Worm (Caenorhabditis elegans) whole organism, mixed stage, embryonic: Measurements from ENCODE around the gene rpn-9.

Source experiments
- M03D4.4 ChIP-seq: sonication (generic microtip); optimal IDR thresholded peaks from 2 replicates; lab custom pipeline; 2017; ENCODE audit warnings: mild to moderate bottlenecking, missing genetic modification characterization, missing compliant biosample characterization
- bed-3 ChIP-seq: fragments of 200-800 bp; sonication (Bioruptor generic); optimal IDR thresholded peaks from 3 replicates; lab custom pipeline; 2018; ENCODE audit warnings: mild to moderate bottlenecking, missing genetic modification characterization, moderate library complexity, missing compliant biosample characterization
- blmp-1 ChIP-seq: fragments of 150-350 bp; optimal IDR thresholded peaks from 2 replicates; lab custom pipeline; 2014; ENCODE audit warnings: missing biosample characterization, missing genetic modification characterization
- ceh-39 ChIP-seq: fragments of 150-350 bp; optimal IDR thresholded peaks from 2 replicates; lab custom pipeline; 2014; ENCODE audit warnings: missing biosample characterization, missing genetic modification characterization
- ceh-43 ChIP-seq: fragments of 200-800 bp; sonication (Bioruptor generic); optimal IDR thresholded peaks from 2 replicates; lab custom pipeline; 2018; ENCODE audit warnings: mild to moderate bottlenecking, missing genetic modification characterization, moderate library complexity, missing compliant biosample characterization
- ceh-83 ChIP-seq: fragments of 200-800 bp; sonication (Bioruptor generic); optimal IDR thresholded peaks from 2 replicates; lab custom pipeline; 2018; ENCODE audit warnings: mild to moderate bottlenecking, missing genetic modification characterization, missing compliant biosample characterization
- ces-1 ChIP-seq: fragments of 150-350 bp; optimal IDR thresholded peaks from 2 replicates; lab custom pipeline; 2014; ENCODE audit warnings: missing biosample characterization, missing genetic modification reagents, missing genetic modification characterization
- cnd-1 ChIP-seq: fragments of 200-800 bp; sonication (Bioruptor generic); optimal IDR thresholded peaks from 2 replicates; lab custom pipeline; 2018; ENCODE audit warnings: mild to moderate bottlenecking, missing genetic modification characterization, missing compliant biosample characterization
- drap-1 ChIP-seq: fragments of 200-800 bp; sonication (Bioruptor generic); optimal IDR thresholded peaks from 3 replicates; lab custom pipeline; 2018; ENCODE audit warnings: mild to moderate bottlenecking, missing genetic modification characterization, missing compliant biosample characterization
- elt-1 ChIP-seq: sonication (generic microtip); optimal IDR thresholded peaks from 2 replicates; lab custom pipeline; 2017; ENCODE audit warnings: missing genetic modification characterization, mild to moderate bottlenecking, missing compliant biosample characterization, antibody characterized with exemption, moderate library complexity, borderline replicate concordance; ENCODE audit not compliant: insufficient read depth
- elt-3 ChIP-seq: fragments of 150-350 bp; optimal IDR thresholded peaks from 2 replicates; lab custom pipeline; 2014; ENCODE audit warnings: missing biosample characterization, missing genetic modification characterization
- flh-1 ChIP-seq: fragments of 200-800 bp; sonication (Bioruptor generic); optimal IDR thresholded peaks from 2 replicates; lab custom pipeline; 2018; ENCODE audit warnings: mild to moderate bottlenecking, missing genetic modification characterization, moderate library complexity, missing compliant biosample characterization
- ham-2 ChIP-seq: fragments of 200-800 bp; sonication (Bioruptor generic); optimal IDR thresholded peaks from 2 replicates; lab custom pipeline; 2018; ENCODE audit warnings: mild to moderate bottlenecking, missing genetic modification characterization, missing compliant biosample characterization
- lin-13 ChIP-seq: fragments of 150-350 bp; optimal IDR thresholded peaks from 2 replicates; lab custom pipeline; 2014; ENCODE audit warnings: missing biosample characterization, missing genetic modification characterization
- lin-32 ChIP-seq: fragments of 200-800 bp; sonication (Bioruptor generic); optimal IDR thresholded peaks from 2 replicates; lab custom pipeline; 2018; ENCODE audit warnings: mild to moderate bottlenecking, missing genetic modification characterization, missing compliant biosample characterization
- lsy-2 ChIP-seq: fragments of 150-350 bp; optimal IDR thresholded peaks from 2 replicates; lab custom pipeline; 2014; ENCODE audit warnings: missing biosample characterization, missing genetic modification characterization
- mab-5 ChIP-seq: fragments of 150-350 bp; optimal IDR thresholded peaks from 2 replicates; lab custom pipeline; 2014; ENCODE audit warnings: missing biosample characterization, missing genetic modification characterization
- mep-1 ChIP-seq: fragments of 150-350 bp; optimal IDR thresholded peaks from 2 replicates; lab custom pipeline; 2017; ENCODE audit warnings: missing biosample characterization, missing genetic modification reagents, missing genetic modification characterization, inconsistent platforms
- mls-2 ChIP-seq: sonication (generic microtip); optimal IDR thresholded peaks from 2 replicates; lab custom pipeline; 2016; ENCODE audit warnings: mild to moderate bottlenecking, missing genetic modification characterization, moderate library complexity, missing compliant biosample characterization
- nhr-12 ChIP-seq: fragments of 150-350 bp; optimal IDR thresholded peaks from 2 replicates; lab custom pipeline; 2014; ENCODE audit warnings: missing biosample characterization, missing genetic modification characterization
- nhr-2 ChIP-seq: fragments of 150-350 bp; optimal IDR thresholded peaks from 2 replicates; lab custom pipeline; 2014; ENCODE audit warnings: missing biosample characterization, missing genetic modification characterization
- nhr-237 ChIP-seq: fragments of 150-350 bp; optimal IDR thresholded peaks from 2 replicates; lab custom pipeline; 2014; ENCODE audit warnings: missing biosample characterization, missing genetic modification characterization
- nhr-28 ChIP-seq: fragments of 150-350 bp; optimal IDR thresholded peaks from 2 replicates; lab custom pipeline; 2014; ENCODE audit warnings: missing biosample characterization, missing genetic modification characterization
- nhr-76 ChIP-seq: sonication (generic microtip); optimal IDR thresholded peaks from 2 replicates; lab custom pipeline; 2017; ENCODE audit warnings: missing biosample characterization, missing genetic modification characterization
- sem-2 ChIP-seq: fragments of 200-800 bp; sonication (Bioruptor generic); optimal IDR thresholded peaks from 2 replicates; lab custom pipeline; 2018; ENCODE audit warnings: mild to moderate bottlenecking, missing genetic modification characterization, missing compliant biosample characterization
- snpc-4 ChIP-seq: fragments of 150-350 bp; optimal IDR thresholded peaks from 2 replicates; lab custom pipeline; 2014; ENCODE audit warnings: missing biosample characterization, missing genetic modification characterization
- sptf-1 ChIP-seq: sonication (generic microtip); optimal IDR thresholded peaks from 2 replicates; lab custom pipeline; 2017; ENCODE audit warnings: mild to moderate bottlenecking, missing genetic modification characterization, moderate library complexity, missing compliant biosample characterization
- tbx-8 ChIP-seq: fragments of 200-800 bp; sonication (Bioruptor generic); optimal IDR thresholded peaks from 2 replicates; lab custom pipeline; 2018; ENCODE audit warnings: mild to moderate bottlenecking, missing genetic modification characterization, moderate library complexity, missing compliant biosample characterization
- unc-120 ChIP-seq: sonication (generic microtip); optimal IDR thresholded peaks from 2 replicates; lab custom pipeline; 2017; ENCODE audit warnings: missing genetic modification characterization, missing compliant biosample characterization; ENCODE audit not compliant: poor library complexity, severe bottlenecking
- unc-39 ChIP-seq: fragments of 150-350 bp; optimal IDR thresholded peaks from 2 replicates; lab custom pipeline; 2014; ENCODE audit warnings: missing biosample characterization, missing genetic modification characterization
- unc-62 ChIP-seq: fragments of 150-350 bp; optimal IDR thresholded peaks from 2 replicates; lab custom pipeline; 2014; ENCODE audit warnings: missing biosample characterization, missing genetic modification reagents, missing genetic modification characterization
- zip-8 ChIP-seq: fragments of 150-350 bp; optimal IDR thresholded peaks from 2 replicates; lab custom pipeline; 2014; ENCODE audit warnings: missing biosample characterization, missing genetic modification characterization
- ztf-11 ChIP-seq: fragments of 150-350 bp; optimal IDR thresholded peaks from 2 replicates; lab custom pipeline; 2014; ENCODE audit warnings: missing biosample characterization, missing genetic modification characterization

rpn-9 gene

ce11 chrII:11242918-11243317 is 4.2 kb upstream of the rpn-9 start:
- TF ChIP-seq lin-13 (tag; lab: Kevin White, UChicago) = no peak
- no peak for TF ChIP-seq drap-1
- no peak for TF ChIP-seq unc-120 (tag; lab: Kevin White, UChicago)
- no peak for TF ChIP-seq sptf-1 (tag; lab: Kevin White, UChicago)
- TF ChIP-seq nhr-237 (tag; lab: Kevin White, UChicago) = no peak
- no peak for TF ChIP-seq zip-8
- no peak for TF ChIP-seq nhr-28
- TF ChIP-seq tbx-8 (GFP tag; lab: Kevin White, UChicago) = no peak

- no peak for TF ChIP-seq ztf-11 (tag; lab: Kevin White, UChicago)
- no peak for TF ChIP-seq mab-5 (tag; lab: Kevin White, UChicago)
- TF ChIP-seq zip-8 = no peak
- no peak for TF ChIP-seq nhr-76 (tag; lab: Kevin White, UChicago)
- TF ChIP-seq sem-2 (GFP tag; lab: Kevin White, UChicago) = no peak
- TF ChIP-seq lsy-2 (tag; lab: Kevin White, UChicago) = no peak
- no peak for TF ChIP-seq blmp-1
- no peak for TF ChIP-seq unc-39 (tag; lab: Kevin White, UChicago)
- TF ChIP-seq ceh-43 (GFP tag; lab: Kevin White, UChicago) = no peak
- no peak for TF ChIP-seq cnd-1 (tag; lab: Kevin White, UChicago)
- TF ChIP-seq drap-1 = no peak
- TF ChIP-seq snpc-4 (tag; lab: Kevin White, UChicago) = no peak
- no peak for TF ChIP-seq tbx-8 (GFP tag; lab: Kevin White, UChicago)
- no peak for TF ChIP-seq bed-3 (GFP tag; lab: Kevin White, UChicago)
- no peak for TF ChIP-seq elt-3
- no peak for TF ChIP-seq ceh-83 (GFP tag; lab: Kevin White, UChicago)
- TF ChIP-seq nhr-237 (tag; lab: Kevin White, UChicago) = no peak
- no peak for TF ChIP-seq nhr-2
Measured at ce11 chrII:11241497-11241896, 2.8 kb upstream of the rpn-9 start.

- no peak for TF ChIP-seq drap-1
- TF ChIP-seq ceh-39 (tag; lab: Kevin White, UChicago) = no peak
- no peak for TF ChIP-seq elt-1 (tag; lab: Kevin White, UChicago)
- no peak for TF ChIP-seq M03D4.4 (tag; lab: Kevin White, UChicago)
- no peak for TF ChIP-seq mab-5 (tag; lab: Kevin White, UChicago)
- no peak for TF ChIP-seq nhr-2
- TF ChIP-seq zip-8 = no peak
- TF ChIP-seq cnd-1 (tag; lab: Kevin White, UChicago) = no peak
- TF ChIP-seq unc-39 (tag; lab: Kevin White, UChicago) = no peak
- TF ChIP-seq mep-1 (tag; lab: Kevin White, UChicago) = no peak
- no peak for TF ChIP-seq nhr-28
- no peak for TF ChIP-seq nhr-76 (tag; lab: Kevin White, UChicago)
Measured at ce11 chrII:11240963-11241362, 2.2 kb upstream of the rpn-9 start.

ce11 chrII:11240214-11240613 is 1.5 kb upstream of the rpn-9 start:
- TF ChIP-seq ceh-43 (GFP tag; lab: Kevin White, UChicago) = no peak
- TF ChIP-seq unc-62 = no peak
- no peak for TF ChIP-seq ham-2 (GFP tag; lab: Kevin White, UChicago)
- TF ChIP-seq lin-32 (GFP tag; lab: Kevin White, UChicago) = no peak
- no peak for TF ChIP-seq sem-2 (GFP tag; lab: Kevin White, UChicago)

ce11 chrII:11237099-11237498 is 1.6 kb downstream of the rpn-9 start, which contains the start of gene fndc-1:
Gene fndc-1, minus strand, starts transcription at chrII:11237325.
- no peak for TF ChIP-seq nhr-237 (tag; lab: Kevin White, UChicago)
- no peak for TF ChIP-seq nhr-2
- TF ChIP-seq sptf-1 (tag; lab: Kevin White, UChicago) = no peak
- TF ChIP-seq ham-2 (GFP tag; lab: Kevin White, UChicago) = no peak
- TF ChIP-seq flh-1 = no peak
- TF ChIP-seq mls-2 (tag; lab: Kevin White, UChicago) = no peak
- TF ChIP-seq sem-2 (GFP tag; lab: Kevin White, UChicago) = no peak
- no peak for TF ChIP-seq nhr-12 (tag; lab: Kevin White, UChicago)
- TF ChIP-seq ces-1 (GFP tag; lab: Kevin White, UChicago) = no peak
- TF ChIP-seq snpc-4 (tag; lab: Kevin White, UChicago) = no peak
- TF ChIP-seq nhr-28 = no peak
- no peak for TF ChIP-seq ceh-83 (GFP tag; lab: Kevin White, UChicago)
- no peak for TF ChIP-seq unc-62
- no peak for TF ChIP-seq unc-39 (tag; lab: Kevin White, UChicago)
- TF ChIP-seq bed-3 (GFP tag; lab: Kevin White, UChicago) = no peak
- TF ChIP-seq, all 35 proteins: peak for 0
